Worm (Caenorhabditis elegans) whole organism, late embryonic: ENCODE data around the gene F22B5.5.

ENCODE experiments used
- C08G9.2 ChIP-seq: sonication (generic microtip); optimal IDR thresholded peaks from 2 replicates; lab custom pipeline; 2016; ENCODE audit warnings: mild to moderate bottlenecking, missing genetic modification characterization, moderate library complexity, missing compliant biosample characterization
- F13H6.1 ChIP-seq: sonication (generic microtip); optimal IDR thresholded peaks from 2 replicates; lab custom pipeline; 2016; ENCODE audit warnings: missing genetic modification characterization, missing compliant biosample characterization
- K02D7.2 ChIP-seq: sonication (generic microtip); optimal IDR thresholded peaks from 2 replicates; lab custom pipeline; 2017; ENCODE audit warnings: mild to moderate bottlenecking, missing genetic modification characterization, missing compliant biosample characterization
- Y22D7AL.16 ChIP-seq: sonication (generic microtip); optimal IDR thresholded peaks from 2 replicates; lab custom pipeline; 2016; ENCODE audit warnings: missing genetic modification characterization, missing compliant biosample characterization
- ceh-14 ChIP-seq: sonication (generic microtip); optimal IDR thresholded peaks from 2 replicates; lab custom pipeline; 2016; ENCODE audit warnings: missing genotype, missing genetic modification characterization, missing compliant biosample characterization
- ceh-18 ChIP-seq: sonication (generic microtip); optimal IDR thresholded peaks from 2 replicates; lab custom pipeline; 2016; ENCODE audit warnings: missing genetic modification characterization, missing compliant biosample characterization
- ceh-22 ChIP-seq: sonication (generic microtip); optimal IDR thresholded peaks from 2 replicates; lab custom pipeline; 2017; ENCODE audit warnings: missing biosample characterization, missing genetic modification characterization
- ceh-30 ChIP-seq: fragments of 150-350 bp; optimal IDR thresholded peaks from 2 replicates; lab custom pipeline; 2014; ENCODE audit warnings: missing biosample characterization, missing genetic modification characterization
- ceh-31 ChIP-seq: sonication (generic microtip); optimal IDR thresholded peaks from 2 replicates; lab custom pipeline; 2016; ENCODE audit warnings: missing genetic modification characterization, missing compliant biosample characterization
- ceh-6 ChIP-seq: fragments of 200-800 bp; sonication (Bioruptor generic); optimal IDR thresholded peaks from 2 replicates; lab custom pipeline; 2018; ENCODE audit warnings: mild to moderate bottlenecking, missing genetic modification characterization, missing compliant biosample characterization
- ceh-9 ChIP-seq: sonication (generic microtip); optimal IDR thresholded peaks from 2 replicates; lab custom pipeline; 2016; ENCODE audit warnings: mild to moderate bottlenecking, missing genetic modification characterization, inconsistent platforms, missing compliant biosample characterization
- che-1 ChIP-seq: sonication (generic microtip); optimal IDR thresholded peaks from 2 replicates; lab custom pipeline; 2016; ENCODE audit warnings: mild to moderate bottlenecking, missing genetic modification characterization, missing compliant biosample characterization
- dmd-4 ChIP-seq: sonication (generic microtip); optimal IDR thresholded peaks from 2 replicates; lab custom pipeline; 2016; ENCODE audit warnings: borderline replicate concordance, missing genetic modification characterization, missing compliant biosample characterization
- elt-2 ChIP-seq: sonication (generic microtip); optimal IDR thresholded peaks from 2 replicates; lab custom pipeline; 2016; ENCODE audit warnings: missing genetic modification reagents, missing genetic modification characterization, missing compliant biosample characterization
- elt-4 ChIP-seq: sonication (generic microtip); optimal IDR thresholded peaks from 2 replicates; lab custom pipeline; 2016; ENCODE audit warnings: missing genetic modification characterization, missing compliant biosample characterization
- eyg-1 ChIP-seq: sonication (generic microtip); optimal IDR thresholded peaks from 2 replicates; lab custom pipeline; 2016; ENCODE audit warnings: missing genotype, missing genetic modification characterization, missing compliant biosample characterization
- fax-1 ChIP-seq: sonication (generic microtip); optimal IDR thresholded peaks from 2 replicates; lab custom pipeline; 2016; ENCODE audit warnings: missing genotype, missing genetic modification characterization, missing compliant biosample characterization
- fkh-10 ChIP-seq: fragments of 150-350 bp; optimal IDR thresholded peaks from 2 replicates; lab custom pipeline; 2014; ENCODE audit warnings: missing biosample characterization, missing genetic modification reagents, missing genetic modification characterization
- fkh-6 ChIP-seq: sonication (generic microtip); optimal IDR thresholded peaks from 2 replicates; lab custom pipeline; 2016; ENCODE audit warnings: missing genetic modification characterization, missing compliant biosample characterization
- hlh-13 ChIP-seq: fragments of 200-800 bp; sonication (Bioruptor generic); optimal IDR thresholded peaks from 2 replicates; lab custom pipeline; 2018; ENCODE audit warnings: mild to moderate bottlenecking, missing genetic modification characterization, missing compliant biosample characterization
- hlh-30 ChIP-seq: sonication (generic microtip); optimal IDR thresholded peaks from 2 replicates; lab custom pipeline; 2017; ENCODE audit warnings: antibody characterized with exemption, missing genetic modification characterization, missing compliant biosample characterization; ENCODE audit not compliant: insufficient read depth
- hlh-6 ChIP-seq: sonication (generic microtip); optimal IDR thresholded peaks from 2 replicates; lab custom pipeline; 2016; ENCODE audit warnings: missing genotype, missing genetic modification characterization, missing compliant biosample characterization
- mec-3 ChIP-seq: sonication (generic microtip); optimal IDR thresholded peaks from 2 replicates; lab custom pipeline; 2016; ENCODE audit warnings: borderline replicate concordance, missing genetic modification characterization, missing compliant biosample characterization
- nhr-11 ChIP-seq: fragments of 150-350 bp; optimal IDR thresholded peaks from 2 replicates; lab custom pipeline; 2014; ENCODE audit warnings: missing biosample characterization, missing genetic modification characterization
- npax-4 ChIP-seq: sonication (generic microtip); optimal IDR thresholded peaks from 2 replicates; lab custom pipeline; 2016; ENCODE audit warnings: missing genetic modification characterization, missing compliant biosample characterization
- pat-9 ChIP-seq: fragments of 200-800 bp; sonication (Bioruptor generic); optimal IDR thresholded peaks from 2 replicates; lab custom pipeline; 2018; ENCODE audit warnings: mild to moderate bottlenecking, missing genetic modification characterization, moderate library complexity, missing compliant biosample characterization
- pax-1 ChIP-seq: fragments of 150-350 bp; optimal IDR thresholded peaks from 2 replicates; lab custom pipeline; 2014; ENCODE audit warnings: missing biosample characterization, missing genetic modification characterization
- pha-2 ChIP-seq: sonication (generic microtip); optimal IDR thresholded peaks from 2 replicates; lab custom pipeline; 2017; ENCODE audit warnings: mild to moderate bottlenecking, missing genetic modification characterization, missing compliant biosample characterization
- pqm-1 ChIP-seq: sonication (generic microtip); optimal IDR thresholded peaks from 2 replicates; lab custom pipeline; 2016; ENCODE audit warnings: missing genetic modification characterization, missing compliant biosample characterization
- pros-1 ChIP-seq: fragments of 150-350 bp; optimal IDR thresholded peaks from 2 replicates; lab custom pipeline; 2014; ENCODE audit warnings: missing biosample characterization, missing genetic modification reagents, missing genetic modification characterization
- ref-2 ChIP-seq: sonication (generic microtip); optimal IDR thresholded peaks from 2 replicates; lab custom pipeline; 2016; ENCODE audit warnings: missing genetic modification characterization, missing compliant biosample characterization
- sdc-2 ChIP-seq: sonication (generic microtip); optimal IDR thresholded peaks from 2 replicates; lab custom pipeline; 2016; ENCODE audit warnings: missing genotype, missing genetic modification characterization, missing compliant biosample characterization
- sox-2 ChIP-seq: fragments of 200-800 bp; sonication (Bioruptor generic); IDR thresholded peaks from 2 replicates; pipeline ENCODE4 v1.3.6; 2022; ENCODE audit warnings: missing genetic modification reagents, missing genetic modification characterization, missing compliant biosample characterization
- tbx-2 ChIP-seq: sonication (generic microtip); optimal IDR thresholded peaks from 2 replicates; lab custom pipeline; 2016; ENCODE audit warnings: missing genetic modification characterization, missing compliant biosample characterization
- unc-3 ChIP-seq, 2 experiments: fragments of 200-800 bp in 1 of 2; sonication (Bioruptor generic) in 1 of 2; sonication (generic microtip) in 1 of 2; conservative IDR thresholded peaks in 1 of 2; optimal IDR thresholded peaks in 1 of 2; 2 replicates each; pipeline versions ENCODE4 v1.3.6 to Lab custom; 2016 to 2022; ENCODE audit warnings: missing compliant biosample characterization in 2 of 2, missing genetic modification characterization in 2 of 2, missing genetic modification reagents in 1 of 2
- unc-42 ChIP-seq: sonication (generic microtip); optimal IDR thresholded peaks from 2 replicates; lab custom pipeline; 2016; ENCODE audit warnings: missing genotype, missing genetic modification characterization, missing compliant biosample characterization
- unc-55 ChIP-seq: sonication (generic microtip); optimal IDR thresholded peaks from 2 replicates; lab custom pipeline; 2017; ENCODE audit warnings: missing biosample characterization, missing genetic modification reagents, missing genetic modification characterization
- unc-86 ChIP-seq: sonication (generic microtip); optimal IDR thresholded peaks from 2 replicates; lab custom pipeline; 2016; ENCODE audit warnings: missing genetic modification characterization, missing compliant biosample characterization

F22B5.5 gene

DNA sequence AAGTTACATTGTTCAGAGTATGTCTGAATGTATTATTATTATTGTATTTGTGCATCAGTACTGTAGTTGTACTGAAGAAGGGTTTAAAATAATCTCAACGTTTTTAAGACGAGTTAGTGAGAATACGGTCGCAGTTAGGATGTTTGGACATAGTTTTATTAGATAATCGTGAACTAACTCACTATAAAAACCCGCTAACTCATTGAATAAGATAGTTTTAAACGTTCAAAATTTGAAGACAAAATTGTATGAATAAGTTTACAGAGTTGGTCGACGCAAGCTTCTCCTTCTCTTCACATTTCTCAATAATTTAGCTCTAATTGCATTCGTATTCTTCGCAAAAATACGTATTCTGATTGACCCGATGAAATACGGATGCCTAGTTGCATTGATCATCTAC, 35.4 kb downstream of the F22B5.5 start:
- no peak for TF ChIP-seq pha-2 (tag; lab: Kevin White, UChicago)
- no peak for TF ChIP-seq ceh-9 (tag; lab: Kevin White, UChicago)
- TF ChIP-seq, all 69 proteins: peak for 0

ce11 chrII:8417059-8417668, 37.2 kb downstream of the F22B5.5 start, which contains the start of gene fdgt-2:
fdgt-2 (plus strand) TSS chrII:8417618.
- peak; percentile 60 for TF ChIP-seq unc-55 (GFP tag; lab: Kevin White, UChicago)
- no peak for TF ChIP-seq ceh-22
- TF ChIP-seq unc-42 (tag; lab: Kevin White, UChicago): no peak
- TF ChIP-seq, all 69 proteins: peak for 1

ce11 chrII:8415462-8416037, 38.9 kb downstream of the F22B5.5 start:
- TF ChIP-seq che-1 (tag; lab: Kevin White, UChicago): no peak
- TF ChIP-seq unc-42 (tag; lab: Kevin White, UChicago): no peak
- peak; percentile 1 for TF ChIP-seq elt-2 (tag; lab: Kevin White, UChicago)
- peak; percentile 22; the same call in 1 of the 2 replicates for TF ChIP-seq sox-2

DNA sequence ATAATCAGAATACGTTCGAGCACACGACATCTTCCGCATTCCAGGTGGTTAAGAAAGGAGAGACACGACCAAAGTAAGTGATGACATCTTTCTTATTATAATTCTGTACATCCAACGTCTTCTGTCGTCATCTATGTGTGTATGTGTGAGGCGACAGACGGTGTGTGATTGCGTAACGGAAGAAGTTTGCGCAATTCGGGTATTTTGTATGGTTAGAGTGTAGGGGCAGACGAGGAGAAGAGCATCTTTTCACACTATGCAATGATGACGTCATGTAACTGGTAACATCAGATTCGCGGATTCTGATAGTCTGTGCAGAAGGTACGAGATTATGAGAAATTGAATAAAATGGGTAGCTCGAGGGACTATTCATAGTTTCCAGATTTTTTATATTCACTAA, 39.4 kb downstream of the F22B5.5 start:
- TF ChIP-seq tbx-2 (tag; lab: Kevin White, UChicago) (peak; percentile 60), unc-55 (GFP tag; lab: Kevin White, UChicago) (peak; percentile 1), mec-3 (tag; lab: Kevin White, UChicago) (no peak), Y22D7AL.16 (no peak)

DNA sequence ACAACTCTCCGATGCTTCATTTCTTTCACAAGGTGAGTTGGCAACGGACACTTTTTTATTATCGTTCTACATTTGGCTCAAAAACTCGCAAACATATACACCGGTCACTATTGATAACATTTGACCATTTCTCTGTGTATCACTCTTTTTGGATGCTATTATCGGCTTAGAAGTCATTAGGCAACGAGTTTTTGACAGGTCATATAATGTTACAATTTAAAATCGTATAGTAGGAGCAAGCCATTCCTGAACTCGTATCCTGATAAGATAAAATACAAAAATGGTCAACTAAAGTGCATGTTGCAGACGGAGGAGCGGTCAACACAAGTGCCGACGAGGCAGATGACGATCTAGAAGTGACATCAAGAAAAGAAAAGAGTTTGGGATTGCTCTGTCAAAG, 41.5 kb downstream of the F22B5.5 start:
- TF ChIP-seq npax-4 (tag; lab: Kevin White, UChicago) (no peak), ceh-14 (no peak), ceh-6 (GFP tag; lab: Kevin White, UChicago) (no peak), elt-2 (tag; lab: Kevin White, UChicago) (peak; percentile 65)

DNA sequence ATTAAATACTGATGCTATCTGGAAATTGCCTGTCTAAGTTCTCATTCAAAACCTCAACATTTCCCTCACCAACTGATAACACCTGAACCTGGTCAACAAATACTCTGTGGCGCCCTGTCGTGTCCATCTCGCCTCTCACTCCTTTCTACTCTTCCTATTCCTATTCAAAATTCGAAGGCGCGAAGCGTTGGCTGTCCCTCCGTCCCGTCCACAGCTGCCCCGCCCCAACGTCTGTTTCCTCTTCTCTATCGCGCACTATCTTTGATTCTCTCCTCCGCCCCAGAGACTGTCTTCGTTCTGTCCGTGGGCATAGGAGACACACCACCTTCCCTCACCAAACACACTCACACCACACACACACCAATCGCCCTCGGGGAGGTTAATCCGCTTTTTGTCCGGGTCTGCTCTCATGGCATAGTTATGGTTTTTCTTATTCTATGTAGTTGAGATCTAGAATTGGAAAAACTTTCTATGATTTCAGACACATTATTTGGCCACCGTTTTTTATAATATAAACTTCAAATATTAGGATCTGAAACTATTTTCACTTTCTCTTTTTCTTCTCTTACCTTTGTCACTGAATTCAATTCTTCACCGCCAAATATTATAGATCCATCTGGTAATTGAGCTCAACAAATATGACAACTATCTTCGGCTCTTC, 42.2 kb downstream of the F22B5.5 start, which contains the start of gene efl-3:
efl-3 (plus strand) TSS at position 611 of the 661 bp plus-strand sequence.
- TF ChIP-seq unc-3 (GFP tag; conservative IDR thresholded peaks at IDR 0.05; lab: Robert Waterston, UW) (no peak), unc-3 (tag; optimal IDR thresholded peaks at IDR 0.05; lab: Kevin White, UChicago) (no peak), ceh-18 (tag; lab: Kevin White, UChicago) (no peak), elt-4 (no peak), C08G9.2 (tag; lab: Kevin White, UChicago) (no peak), ref-2 (tag; lab: Kevin White, UChicago) (peak; percentile 42), elt-2 (tag; lab: Kevin White, UChicago) (no peak), unc-86 (no peak), mec-3 (tag; lab: Kevin White, UChicago) (no peak), eyg-1 (no peak), Y22D7AL.16 (no peak), ceh-22 (no peak), K02D7.2 (tag; lab: Kevin White, UChicago) (no peak), dmd-4 (tag; lab: Kevin White, UChicago) (no peak), unc-42 (tag; lab: Kevin White, UChicago) (no peak), fax-1 (no peak), pax-1 (tag; lab: Kevin White, UChicago) (no peak), fkh-10 (GFP tag; lab: Kevin White, UChicago) (no peak), hlh-6 (tag; lab: Kevin White, UChicago) (no peak), fkh-6 (tag; lab: Kevin White, UChicago) (no peak), che-1 (tag; lab: Kevin White, UChicago) (no peak), hlh-13 (GFP tag; lab: Kevin White, UChicago) (no peak), nhr-11 (no peak), pat-9 (no peak), unc-55 (GFP tag; lab: Kevin White, UChicago) (no peak), pqm-1 (no peak), sdc-2 (tag; lab: Kevin White, UChicago) (peak; percentile 1), hlh-30 (no peak), F13H6.1 (tag; lab: Kevin White, UChicago) (no peak), pha-2 (tag; lab: Kevin White, UChicago) (no peak), pros-1 (no peak), ceh-31 (tag; lab: Kevin White, UChicago) (no peak), ceh-30 (tag; lab: Kevin White, UChicago) (no peak)
